Fruit fly (Drosophila melanogaster): ENCODE data around the gene MME1.

Gene MME1

dm6 chr2L:7042150-7042811 lies 15.0 kb downstream of the MME1 start (continued):
- TF ChIP-seq Oli (tag; optimal IDR thresholded peaks at IDR 0.05) (peak; percentile 17), HLH4C (GFP tag; IDR thresholded peaks at IDR 0.05; ENCODE audit: partially characterized antibody) (peak; percentile 59), Camta (GFP tag; optimal IDR thresholded peaks at IDR 0.05) (no peak), sqz (GFP tag; optimal IDR thresholded peaks at IDR 0.05) (no peak), CG14014 (GFP tag; IDR thresholded peaks at IDR 0.05) (peak; percentile 43; the same call in 1 of the 2 replicates), ash1 (GFP tag; optimal IDR thresholded peaks at IDR 0.05) (peak; percentile 52), hkb (optimal IDR thresholded peaks at IDR 0.05) (no peak), hkb (GFP tag; IDR thresholded peaks at IDR 0.05) (peak; percentile 25; the same call in 1 of the 2 replicates), Max (GFP tag; optimal IDR thresholded peaks at IDR 0.05) (peak; percentile 36), CHES-1-like (GFP tag; optimal IDR thresholded peaks at IDR 0.05) (peak; percentile 73), CG34224 (GFP tag; IDR thresholded peaks at IDR 0.05; ENCODE audit: partially characterized antibody) (peak; percentile 71), eyg (GFP tag; optimal IDR thresholded peaks at IDR 0.05) (no peak), sna (GFP tag; IDR thresholded peaks at IDR 0.05; ENCODE audit: partially characterized antibody) (peak; percentile 66; the same call in 1 of the 2 replicates), Ada2b (GFP tag; IDR thresholded peaks at IDR 0.05) (peak; percentile 52), br (optimal IDR thresholded peaks at IDR 0.05) (no peak), otp (GFP tag; IDR thresholded peaks at IDR 0.05) (peak; percentile 4; the same call in 1 of the 3 replicates), CG17568 (GFP tag; optimal IDR thresholded peaks at IDR 0.05) (no peak), stc (GFP tag; IDR thresholded peaks at IDR 0.05) (peak; percentile 29), CG7987 (GFP tag; optimal IDR thresholded peaks at IDR 0.05) (peak; percentile 84), CG8765 (GFP tag; IDR thresholded peaks at IDR 0.05) (no peak), CG17359 (tag; optimal IDR thresholded peaks at IDR 0.05) (no peak), CG10274 (GFP tag; optimal IDR thresholded peaks at IDR 0.05) (peak; percentile 34), sd (tag; optimal IDR thresholded peaks at IDR 0.05) (no peak), sug (tag; optimal IDR thresholded peaks at IDR 0.05) (peak; percentile 53), CG3407 (GFP tag; optimal IDR thresholded peaks at IDR 0.05) (no peak), btn (GFP tag; optimal IDR thresholded peaks at IDR 0.05) (no peak), esg (GFP tag; conservative IDR thresholded peaks at IDR 0.05) (peak; percentile 30; the same call in 1 of the 2 replicates), tin (GFP tag; optimal IDR thresholded peaks at IDR 0.05) (no peak), CG9876 (GFP tag; optimal IDR thresholded peaks at IDR 0.05) (no peak), HLH54F (GFP tag; optimal IDR thresholded peaks at IDR 0.05) (peak; percentile 34), CG13624 (GFP tag; optimal IDR thresholded peaks at IDR 0.05) (peak; percentile 48), ato (GFP tag; IDR thresholded peaks at IDR 0.05; ENCODE audit: partially characterized antibody) (peak; percentile 91), schlank (tag; optimal IDR thresholded peaks at IDR 0.05) (peak; percentile 56), grn (GFP tag; optimal IDR thresholded peaks at IDR 0.05) (no peak), CG4617 (GFP tag; optimal IDR thresholded peaks at IDR 0.05; ENCODE audit: borderline replicate concordance) (peak; percentile 51), CG34376 (GFP tag; optimal IDR thresholded peaks at IDR 0.05) (peak; percentile 74), CG2120 (GFP tag; optimal IDR thresholded peaks at IDR 0.05) (peak; percentile 66), CG4730 (GFP tag; IDR thresholded peaks at IDR 0.05) (no peak), eve (GFP tag; optimal IDR thresholded peaks at IDR 0.05) (peak in 1 of 2 experiments; percentile 83), CG14710 (tag; optimal IDR thresholded peaks at IDR 0.05) (peak; percentile 61), CG1603 (tag; optimal IDR thresholded peaks at IDR 0.05) (peak; percentile 90), CG16863 (GFP tag; optimal IDR thresholded peaks at IDR 0.05) (no peak), CG16779 (GFP tag; IDR thresholded peaks at IDR 0.05) (peak; percentile 58), Hr51 (GFP tag; optimal IDR thresholded peaks at IDR 0.05) (peak; percentile 41 to 50), Antp (GFP tag; optimal IDR thresholded peaks at IDR 0.05) (peak; percentile 51), Hmx (GFP tag; optimal IDR thresholded peaks at IDR 0.05) (no peak), her (GFP tag; optimal IDR thresholded peaks at IDR 0.05) (peak; percentile 59), CG34422 (GFP tag; IDR thresholded peaks at IDR 0.05) (peak; percentile 87), sens (GFP tag) (peak; percentile 83), tap (tag; optimal IDR thresholded peaks at IDR 0.05) (no peak)
